Worm (Caenorhabditis elegans): Measurements from ENCODE around the gene ZK669.2.

ce11 chrII:7893648-7894047 is 44.3 kb downstream of the ZK669.2 start:
- no peak for TF ChIP-seq lin-14 (GFP tag; optimal IDR thresholded peaks at IDR 0.05)
- TF ChIP-seq efl-3 (GFP tag; optimal IDR thresholded peaks at IDR 0.05) = no peak
